Worm (Caenorhabditis elegans) whole organism, L1 larva: ENCODE measurements around the gene F56C4.2.

Experiments
- C04F5.9 ChIP-seq: sonication (generic microtip); optimal IDR thresholded peaks from 2 replicates; lab custom pipeline; 2016; ENCODE audit warnings: missing genetic modification characterization, missing compliant biosample characterization
- C16A3.4 ChIP-seq: fragments of 150-350 bp; optimal IDR thresholded peaks from 2 replicates; lab custom pipeline; 2014; ENCODE audit warnings: missing biosample characterization, missing genetic modification characterization
- Y116A8C.19 ChIP-seq: sonication (generic microtip); optimal IDR thresholded peaks from 2 replicates; lab custom pipeline; 2016; ENCODE audit warnings: missing compliant biosample characterization, missing genetic modification characterization, borderline replicate concordance
- aly-2 ChIP-seq: fragments of 150-350 bp; optimal IDR thresholded peaks from 2 replicates; lab custom pipeline; 2014; ENCODE audit warnings: missing biosample characterization, missing genetic modification characterization
- blmp-1 ChIP-seq: fragments of 150-350 bp; optimal IDR thresholded peaks from 2 replicates; lab custom pipeline; 2014; ENCODE audit warnings: missing biosample characterization, missing genetic modification characterization
- ceh-63 ChIP-seq: fragments of 200-800 bp; sonication (Bioruptor generic); optimal IDR thresholded peaks from 2 replicates; lab custom pipeline; 2018; ENCODE audit warnings: mild to moderate bottlenecking, missing genetic modification characterization, missing compliant biosample characterization
- ceh-8 ChIP-seq: fragments of 200-800 bp; sonication (Bioruptor generic); optimal IDR thresholded peaks from 2 replicates; lab custom pipeline; 2018; ENCODE audit warnings: mild to moderate bottlenecking, missing genetic modification characterization, moderate library complexity, missing compliant biosample characterization
- ceh-88 ChIP-seq: fragments of 200-800 bp; sonication (Bioruptor generic); IDR thresholded peaks from 2 replicates; pipeline ENCODE4 v1.3.6; 2022; ENCODE audit warnings: missing genetic modification characterization, missing compliant biosample characterization
- ces-1 ChIP-seq: fragments of 150-350 bp; optimal IDR thresholded peaks from 2 replicates; lab custom pipeline; 2014; ENCODE audit warnings: missing biosample characterization, missing genetic modification reagents, missing genetic modification characterization
- dsc-1 ChIP-seq: sonication (generic microtip); optimal IDR thresholded peaks from 2 replicates; lab custom pipeline; 2016; ENCODE audit warnings: mild to moderate bottlenecking, missing genetic modification characterization, missing compliant biosample characterization
- efl-3 ChIP-seq: fragments of 200-800 bp; sonication (Bioruptor generic); optimal IDR thresholded peaks from 2 replicates; lab custom pipeline; 2018; ENCODE audit warnings: mild to moderate bottlenecking, missing genetic modification characterization, missing compliant biosample characterization
- elt-3 ChIP-seq, 6 experiments: fragments of 150-350 bp in 1 of 6; sonication (generic microtip); optimal IDR thresholded peaks; 2 replicates each; lab custom pipeline; 2017 to 2018; ENCODE audit warnings: missing biosample characterization in 6 of 6, missing genetic modification characterization in 6 of 6, inconsistent platforms in 1 of 6
- ets-5 ChIP-seq: fragments of 200-800 bp; sonication (Bioruptor generic); IDR thresholded peaks from 2 replicates; pipeline ENCODE4 v1.3.6; 2022; ENCODE audit warnings: missing genetic modification characterization, missing compliant biosample characterization
- grh-1 ChIP-seq: fragments of 200-800 bp; sonication (Bioruptor generic); IDR thresholded peaks from 2 replicates; pipeline ENCODE4 v1.3.6; 2022; ENCODE audit warnings: missing genetic modification reagents, missing genetic modification characterization, missing compliant biosample characterization
- hlh-17 ChIP-seq: fragments of 200-800 bp; sonication (Bioruptor generic); optimal IDR thresholded peaks from 2 replicates; lab custom pipeline; 2018; ENCODE audit warnings: missing genetic modification characterization, mild to moderate bottlenecking, missing compliant biosample characterization, moderate library complexity, borderline replicate concordance
- hlh-4 ChIP-seq: sonication (generic microtip); optimal IDR thresholded peaks from 2 replicates; lab custom pipeline; 2016; ENCODE audit warnings: mild to moderate bottlenecking, missing genetic modification characterization, missing compliant biosample characterization
- isw-1 ChIP-seq: fragments of 200-800 bp; sonication (Bioruptor generic); IDR thresholded peaks from 2 replicates; pipeline ENCODE4 v1.3.6; 2022; ENCODE audit warnings: missing genetic modification characterization, missing compliant biosample characterization
- lin-14 ChIP-seq: fragments of 200-800 bp; sonication (Bioruptor generic); optimal IDR thresholded peaks from 2 replicates; lab custom pipeline; 2018; ENCODE audit warnings: mild to moderate bottlenecking, missing genetic modification characterization, moderate library complexity, missing compliant biosample characterization
- lin-15B ChIP-seq: fragments of 150-350 bp; sonication (generic microtip); optimal IDR thresholded peaks from 3 replicates; lab custom pipeline; 2014; ENCODE audit warnings: missing biosample characterization, missing genetic modification characterization
- lin-39 ChIP-seq: fragments of 150-350 bp; optimal IDR thresholded peaks from 2 replicates; lab custom pipeline; 2014; ENCODE audit warnings: missing biosample characterization, missing genetic modification reagents, missing genetic modification characterization
- nhr-11 ChIP-seq: fragments of 150-350 bp; optimal IDR thresholded peaks from 2 replicates; lab custom pipeline; 2014; ENCODE audit warnings: missing biosample characterization, missing genetic modification characterization
- nhr-19 ChIP-seq: fragments of 200-800 bp; sonication (Bioruptor generic); conservative IDR thresholded peaks from 2 replicates; pipeline ENCODE4 v1.3.6; 2022; ENCODE audit warnings: missing genetic modification characterization, missing compliant biosample characterization
- nhr-20 ChIP-seq: sonication (generic microtip); optimal IDR thresholded peaks from 2 replicates; lab custom pipeline; 2016; ENCODE audit warnings: mild to moderate bottlenecking, missing genetic modification characterization, missing compliant biosample characterization
- nhr-237 ChIP-seq: fragments of 150-350 bp; optimal IDR thresholded peaks from 2 replicates; lab custom pipeline; 2014; ENCODE audit warnings: missing biosample characterization, missing genetic modification characterization
- nhr-28 ChIP-seq: fragments of 150-350 bp; optimal IDR thresholded peaks from 2 replicates; lab custom pipeline; 2014; ENCODE audit warnings: missing biosample characterization, missing genetic modification characterization
- nhr-71 ChIP-seq: sonication (generic microtip); optimal IDR thresholded peaks from 2 replicates; lab custom pipeline; 2016; ENCODE audit warnings: mild to moderate bottlenecking, missing genetic modification characterization, moderate library complexity, missing compliant biosample characterization
- nhr-90 ChIP-seq: sonication (generic microtip); optimal IDR thresholded peaks from 2 replicates; lab custom pipeline; 2016; ENCODE audit warnings: mild to moderate bottlenecking, missing genetic modification characterization, missing compliant biosample characterization; ENCODE audit not compliant: poor library complexity
- pax-3 ChIP-seq: fragments of 200-800 bp; sonication (Bioruptor generic); optimal IDR thresholded peaks from 2 replicates; lab custom pipeline; 2018; ENCODE audit warnings: mild to moderate bottlenecking, missing genetic modification characterization, moderate library complexity, missing compliant biosample characterization
- pqm-1 ChIP-seq: sonication (generic microtip); optimal IDR thresholded peaks from 3 replicates; lab custom pipeline; 2017; ENCODE audit warnings: missing biosample characterization, missing genetic modification characterization
- rnt-1 ChIP-seq: sonication (generic microtip); optimal IDR thresholded peaks from 2 replicates; lab custom pipeline; 2016; ENCODE audit warnings: mild to moderate bottlenecking, missing genetic modification characterization, moderate library complexity, missing compliant biosample characterization
- sup-37 ChIP-seq: fragments of 200-800 bp; sonication (Bioruptor generic); optimal IDR thresholded peaks from 2 replicates; lab custom pipeline; 2018; ENCODE audit warnings: mild to moderate bottlenecking, missing genetic modification characterization, missing compliant biosample characterization
- swsn-7 ChIP-seq: sonication (generic microtip); optimal IDR thresholded peaks from 2 replicates; lab custom pipeline; 2016; ENCODE audit warnings: missing genetic modification characterization, missing compliant biosample characterization
- unc-62 ChIP-seq: fragments of 150-350 bp; optimal IDR thresholded peaks from 2 replicates; lab custom pipeline; 2014; ENCODE audit warnings: missing biosample characterization, missing genetic modification reagents, missing genetic modification characterization
- zag-1 ChIP-seq: fragments of 150-350 bp; optimal IDR thresholded peaks from 2 replicates; lab custom pipeline; 2014; ENCODE audit warnings: missing biosample characterization, missing genetic modification characterization
- ztf-4 ChIP-seq: fragments of 150-350 bp; optimal IDR thresholded peaks from 2 replicates; lab custom pipeline; 2014; ENCODE audit warnings: missing biosample characterization, missing genetic modification characterization

The F56C4.2 gene

ce11 chrIV:10638977-10639376 is at the start of gene F56C4.2:
Gene F56C4.2 (plus strand): TSS chrIV:10639277.
- TF ChIP-seq hlh-17 (GFP tag; lab: Kevin White, UChicago) = no peak
- TF ChIP-seq unc-62 (GFP tag; lab: Kevin White, UChicago) = no peak
- no peak for TF ChIP-seq ets-5 (GFP tag; lab: Robert Waterston, UW)
- TF ChIP-seq nhr-11 = no peak
- TF ChIP-seq grh-1 (GFP tag; lab: Robert Waterston, UW) = no peak
- TF ChIP-seq Y116A8C.19 = no peak
- no peak for TF ChIP-seq ceh-8 (GFP tag; lab: Kevin White, UChicago)
- TF ChIP-seq pqm-1 (tag; lab: Kevin White, UChicago) = no peak
- TF ChIP-seq isw-1 (GFP tag; lab: Robert Waterston, UW) = no peak
- TF ChIP-seq ceh-63 (GFP tag; lab: Kevin White, UChicago) = no peak
- no peak for TF ChIP-seq lin-14 (GFP tag; lab: Kevin White, UChicago)

- TF ChIP-seq nhr-19 (GFP tag; lab: Robert Waterston, UW) = no peak
- TF ChIP-seq dsc-1 = no peak
- TF ChIP-seq nhr-90 (tag; lab: Kevin White, UChicago) = no peak
- TF ChIP-seq nhr-71 (tag; lab: Kevin White, UChicago) = no peak
- no peak for TF ChIP-seq C04F5.9 (tag; lab: Kevin White, UChicago)
- TF ChIP-seq rnt-1 = no peak
- TF ChIP-seq grh-1 (GFP tag; lab: Robert Waterston, UW) = no peak
- TF ChIP-seq lin-15B (tag; lab: Kevin White, UChicago) = no peak
- no peak for TF ChIP-seq nhr-237 (tag; lab: Kevin White, UChicago)
- TF ChIP-seq aly-2 (tag; lab: Kevin White, UChicago) = no peak
- no peak for TF ChIP-seq ceh-88
- no peak for TF ChIP-seq hlh-17 (GFP tag; lab: Kevin White, UChicago)
- no peak for TF ChIP-seq hlh-4 (tag; lab: Kevin White, UChicago)
- no peak for TF ChIP-seq nhr-28
- no peak for TF ChIP-seq zag-1 (tag; lab: Kevin White, UChicago)
- TF ChIP-seq lin-39 (tag; lab: Kevin White, UChicago) = no peak
- TF ChIP-seq nhr-20 (tag; lab: Kevin White, UChicago) = no peak
- no peak for TF ChIP-seq blmp-1 (tag; lab: Kevin White, UChicago)
- no peak for TF ChIP-seq pax-3
- no peak for TF ChIP-seq ceh-8 (GFP tag; lab: Kevin White, UChicago)
These were observed 48.4 kb upstream of the F56C4.2 start, which contains the start of the genes C43F9.5 and nkb-2 for ce11 chrIV:10590649-10591048. Gene C43F9.5 (minus strand): TSS chrIV:10590749. Gene nkb-2 (plus strand): TSS chrIV:10590925.

DNA sequence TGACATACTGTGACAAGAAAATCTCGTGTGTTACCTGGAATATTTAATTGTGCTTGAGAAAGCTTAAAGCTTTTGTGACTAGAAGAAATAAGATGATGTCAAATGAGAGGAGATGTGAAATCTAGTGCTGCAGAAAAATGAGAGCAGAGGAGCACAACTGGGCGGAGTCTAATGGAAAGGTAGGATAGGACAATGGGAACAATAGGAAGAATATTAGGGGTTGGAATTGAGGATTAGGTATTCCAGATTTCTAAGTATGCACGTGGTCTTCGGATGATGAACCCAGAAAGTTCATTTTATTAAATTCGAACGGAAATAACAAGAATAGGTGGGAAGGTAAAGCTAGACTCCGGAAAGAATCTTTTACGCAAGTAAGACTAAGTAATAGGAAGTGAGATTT is 45.5 kb upstream of the F56C4.2 start, which contains the start of gene C43F9.7:
Gene C43F9.7 (minus strand): TSS at position 101 of the 400 bp plus-strand sequence.
- no peak for TF ChIP-seq hlh-4 (tag; lab: Kevin White, UChicago)
- TF ChIP-seq dsc-1 = peak; percentile 24
- no peak for TF ChIP-seq lin-14 (GFP tag; lab: Kevin White, UChicago)

ce11 chrIV:10596505-10596904 is 42.6 kb upstream of the F56C4.2 start, which contains the start of gene C43F9.11:
Gene C43F9.11 (plus strand): TSS chrIV:10596805.
- TF ChIP-seq sup-37 (GFP tag; lab: Kevin White, UChicago) (no peak), elt-3 (tag; optimal IDR thresholded peaks at IDR 0.05; lab: Kevin White, UChicago) (no peak), ztf-4 (tag; lab: Kevin White, UChicago) (no peak), nhr-28 (no peak), ces-1 (no peak), efl-3 (GFP tag; lab: Kevin White, UChicago) (no peak), isw-1 (GFP tag; lab: Robert Waterston, UW) (no peak), swsn-7 (tag; lab: Kevin White, UChicago) (no peak), C16A3.4 (tag; lab: Kevin White, UChicago) (no peak)
